Fruit fly (Drosophila melanogaster): ENCODE data around the gene CG43102.
A peak's percentile ranks its signal among the peaks of the same experiment; 100 is the strongest.

CG43102 gene

dm6 chr3R:17809014-17809413 is 14.7 kb upstream of the CG43102 start, which contains the start of gene Odj (continued):
- no peak for TF ChIP-seq D19B (GFP tag; optimal IDR thresholded peaks at IDR 0.05)
- TF ChIP-seq vfl (GFP tag; optimal IDR thresholded peaks at IDR 0.05), result no peak
- TF ChIP-seq sr (GFP tag; IDR thresholded peaks at IDR 0.05), result no peak
- TF ChIP-seq CG6813 (GFP tag; optimal IDR thresholded peaks at IDR 0.05), result no peak
- TF ChIP-seq Fer1 (GFP tag; optimal IDR thresholded peaks at IDR 0.05), result peak; percentile 4
- TF ChIP-seq CG18476 (GFP tag; optimal IDR thresholded peaks at IDR 0.05), result no peak
- TF ChIP-seq CG3065 (GFP tag; optimal IDR thresholded peaks at IDR 0.05), result no peak
- no peak for TF ChIP-seq croc (GFP tag; conservative IDR thresholded peaks at IDR 0.05)
- no peak for TF ChIP-seq CG13123 (GFP tag; optimal IDR thresholded peaks at IDR 0.05)
- peak; percentile 92 for TF ChIP-seq BEAF-32 (GFP tag; optimal IDR thresholded peaks at IDR 0.05)
- TF ChIP-seq CG10654 (GFP tag; optimal IDR thresholded peaks at IDR 0.05), result no peak
- no peak for TF ChIP-seq ara (GFP tag; IDR thresholded peaks at IDR 0.05)
- no peak for TF ChIP-seq CG11398 (GFP tag; optimal IDR thresholded peaks at IDR 0.05)
- TF ChIP-seq CG17829 (tag; optimal IDR thresholded peaks at IDR 0.05), result peak; percentile 40
- TF ChIP-seq CG17912 (GFP tag; optimal IDR thresholded peaks at IDR 0.05), result no peak
- TF ChIP-seq ATbp (GFP tag; optimal IDR thresholded peaks at IDR 0.05), result no peak
- TF ChIP-seq sug (tag; optimal IDR thresholded peaks at IDR 0.05), result peak; percentile 17
- TF ChIP-seq CG18764 (GFP tag; optimal IDR thresholded peaks at IDR 0.05), result no peak
- no peak for TF ChIP-seq cad (GFP tag; optimal IDR thresholded peaks at IDR 0.05)
- no peak for TF ChIP-seq CG14667 (GFP tag; IDR thresholded peaks at IDR 0.05)
- peak; percentile 53 for TF ChIP-seq lilli (GFP tag; optimal IDR thresholded peaks at IDR 0.05)
- TF ChIP-seq CG17802 (tag; optimal IDR thresholded peaks at IDR 0.05), result no peak
- no peak for TF ChIP-seq CG6854 (GFP tag; optimal IDR thresholded peaks at IDR 0.05)
- no peak for TF ChIP-seq gsb-n (tag; optimal IDR thresholded peaks at IDR 0.05)
- TF ChIP-seq Mes4 (GFP tag; optimal IDR thresholded peaks at IDR 0.05), result no peak
- no peak for TF ChIP-seq CG11504 (tag; optimal IDR thresholded peaks at IDR 0.05)
- no peak for TF ChIP-seq cwo (GFP tag; optimal IDR thresholded peaks at IDR 0.05)
- TF ChIP-seq hth (optimal IDR thresholded peaks at IDR 0.05), result no peak
- peak; percentile 4 for TF ChIP-seq pho (GFP tag; optimal IDR thresholded peaks at IDR 0.05)
- TF ChIP-seq CG11093 (GFP tag; IDR thresholded peaks at IDR 0.05), result no peak
- no peak for TF ChIP-seq CG6272 (GFP tag; IDR thresholded peaks at IDR 0.05)
- TF ChIP-seq grn (GFP tag; optimal IDR thresholded peaks at IDR 0.05), result no peak
- TF ChIP-seq seq (GFP tag; IDR thresholded peaks at IDR 0.05), result no peak
- no peak for TF ChIP-seq ac (GFP tag; optimal IDR thresholded peaks at IDR 0.05)
- no peak for TF ChIP-seq ap (GFP tag; IDR thresholded peaks at IDR 0.05)
- TF ChIP-seq ewg (GFP tag; optimal IDR thresholded peaks at IDR 0.05), result peak; percentile 52
- TF ChIP-seq CG2120 (GFP tag; optimal IDR thresholded peaks at IDR 0.05), result peak; percentile 35

dm6 chr3R:17807035-17807606 is 12.8 kb upstream of the CG43102 start, which contains the start of gene CG17801:
Gene CG17801, minus strand, starts transcription at chr3R:17807085.
- TF ChIP-seq grau (tag; optimal IDR thresholded peaks at IDR 0.05) (no peak), CG8089 (GFP tag; optimal IDR thresholded peaks at IDR 0.05) (no peak), stwl (tag; optimal IDR thresholded peaks at IDR 0.05) (no peak), row (GFP tag; IDR thresholded peaks at IDR 0.05) (0 out of 3 replicates have a peak, but pooled peaks have one; percentile 18), CG6689 (GFP tag; IDR thresholded peaks at IDR 0.05) (peak; percentile 4; the same call in 1 of the 2 replicates), Camta (GFP tag; optimal IDR thresholded peaks at IDR 0.05) (no peak), az2 (GFP tag; optimal IDR thresholded peaks at IDR 0.05) (no peak), CG7745 (tag; optimal IDR thresholded peaks at IDR 0.05) (no peak), BEAF-32 (GFP tag; optimal IDR thresholded peaks at IDR 0.05) (no peak), Fer2 (tag; optimal IDR thresholded peaks at IDR 0.05) (no peak), dmrt99B (tag; optimal IDR thresholded peaks at IDR 0.05) (no peak), unc-4 (GFP tag; IDR thresholded peaks at IDR 0.05; ENCODE audit: partially characterized antibody) (no peak), HLH4C (GFP tag; IDR thresholded peaks at IDR 0.05; ENCODE audit: partially characterized antibody) (no peak), Tbp (GFP tag; optimal IDR thresholded peaks at IDR 0.05) (no peak), CG13424 (tag; optimal IDR thresholded peaks at IDR 0.05) (peak; percentile 16), CG7987 (GFP tag; optimal IDR thresholded peaks at IDR 0.05) (no peak), NK7.1 (GFP tag; optimal IDR thresholded peaks at IDR 0.05) (no peak), cwo (GFP tag; optimal IDR thresholded peaks at IDR 0.05) (no peak)

Measured in whole organism, embryonic.